Fruit fly (Drosophila melanogaster) S2 (cell line): ENCODE measurements around the gene CG6012.

ENCODE experiments used
- CG8478 ChIP-seq: fragments of >200 bp; optimal IDR thresholded peaks from 2 replicates; lab custom pipeline; 2018
- CTCF ChIP-seq, 2 experiments: fragments of >200 bp; optimal IDR thresholded peaks; 2 replicates each; lab custom pipeline; 2018

dm6 chr2L:16848670-16849069 lies 12.6 kb downstream of the CG6012 start, which contains the start of gene CG13284:
- TF ChIP-seq CTCF (optimal IDR thresholded peaks at IDR 0.05; lab: Kevin White, UChicago) = no peak
- TF ChIP-seq CG8478 = no peak
